Fruit fly (Drosophila melanogaster) whole organism, prepupa: ENCODE data around the gene CG3071.

ENCODE experiments used
- CG6163 ChIP-seq: fragments of 200-800 bp; sonication (Bioruptor generic); IDR thresholded peaks from 3 replicates; pipeline ENCODE4 v1.3.6; 2022; ENCODE audit warnings: missing biosample characterization, missing genetic modification characterization
- CG8632 ChIP-seq: fragments of 200-800 bp; sonication (Bioruptor generic); optimal IDR thresholded peaks from 3 replicates; lab custom pipeline; 2016; ENCODE audit warnings: missing biosample characterization, missing genetic modification characterization
- Hr39 ChIP-seq: fragments of 200-800 bp; sonication (Bioruptor generic); optimal IDR thresholded peaks from 2 replicates; lab custom pipeline; 2016; ENCODE audit warnings: missing biosample characterization, missing genetic modification characterization
- acj6 ChIP-seq: fragments of 200-800 bp; sonication (Bioruptor generic); optimal IDR thresholded peaks from 3 replicates; lab custom pipeline; 2016; ENCODE audit warnings: missing biosample characterization, missing genetic modification characterization

DNA sequence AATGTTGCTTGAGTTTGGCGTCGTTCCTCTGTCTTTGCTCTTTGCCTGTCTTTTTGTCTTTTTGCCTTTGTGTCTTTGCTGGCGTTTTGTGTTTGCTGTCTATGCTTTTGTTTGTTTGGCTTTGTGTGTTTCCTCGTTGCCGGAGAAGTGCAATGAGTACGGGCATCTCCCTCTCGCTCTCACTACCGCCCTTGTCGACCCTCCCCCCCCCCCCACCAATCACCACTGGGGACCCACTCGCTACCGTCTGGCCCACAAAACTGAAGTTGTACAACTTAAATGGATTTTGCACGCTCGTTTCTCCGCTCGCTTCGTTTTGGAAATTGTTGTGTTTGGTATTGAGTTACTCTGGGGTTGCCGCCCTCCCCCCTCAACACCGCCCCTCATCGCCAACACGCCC lies 44.1 kb downstream of the CG3071 start:
- no peak for TF ChIP-seq Hr39
- TF ChIP-seq CG8632 (GFP tag; lab: Kevin White, UChicago) = no peak
- no peak for TF ChIP-seq acj6
- no peak for TF ChIP-seq CG6163 (GFP tag; lab: Robert Waterston, UW)
